Fruit fly (Drosophila melanogaster) whole organism, pupa: ENCODE measurements around the gene Ir94d.

Source experiments
- D1 ChIP-seq: fragments of 200-800 bp; sonication (Bioruptor generic); optimal IDR thresholded peaks from 2 replicates; lab custom pipeline; 2018; ENCODE audit warnings: missing biosample characterization, mild to moderate bottlenecking, missing genetic modification characterization, moderate library complexity
- EcR ChIP-seq: fragments of 200-800 bp; sonication (Bioruptor generic); optimal IDR thresholded peaks from 3 replicates; lab custom pipeline; 2019; ENCODE audit warnings: missing biosample characterization, missing genetic modification characterization, mild to moderate bottlenecking, moderate library complexity, missing genetic modification reagents
- Snoo ChIP-seq: fragments of 200-800 bp; sonication (Bioruptor generic); optimal IDR thresholded peaks from 3 replicates; lab custom pipeline; 2017; ENCODE audit warnings: missing biosample characterization, mild to moderate bottlenecking, missing genetic modification characterization, inconsistent platforms

DNA sequence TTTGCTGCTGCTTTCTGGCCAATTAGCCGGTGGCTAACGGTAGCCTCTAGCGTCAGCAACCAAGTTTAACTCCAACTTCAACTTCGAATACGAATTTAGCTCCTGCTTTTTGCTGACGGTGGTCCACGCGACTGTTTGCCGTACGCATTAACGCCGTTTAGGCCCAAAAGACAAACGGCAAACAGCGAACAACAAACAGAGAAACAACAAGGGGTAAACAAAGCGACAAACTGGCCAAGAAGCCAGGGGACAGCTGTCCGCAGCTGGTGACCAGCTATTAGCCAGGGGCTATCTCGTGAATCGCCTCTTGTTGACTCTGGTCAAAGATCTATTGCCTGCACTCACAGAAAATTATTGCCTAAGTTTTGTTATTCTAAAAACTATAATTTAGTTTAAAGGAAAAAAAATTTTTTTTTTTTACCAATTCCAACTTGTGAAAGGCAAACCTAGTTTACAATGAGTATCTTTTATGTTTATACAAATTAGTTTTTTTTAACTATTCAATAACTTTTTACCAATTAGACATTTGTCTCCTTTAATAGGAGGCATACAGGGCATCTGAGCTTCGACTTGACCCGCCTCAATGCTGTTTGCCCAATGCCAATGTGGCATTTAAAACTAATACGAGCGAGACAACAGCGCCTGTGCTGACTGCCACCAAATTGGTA, 42.8 kb downstream of the Ir94d start:
- no peak for TF ChIP-seq EcR (GFP tag; lab: Kevin White, UChicago)
- no peak for TF ChIP-seq Snoo (tag; lab: Kevin White, UChicago)
- no peak for TF ChIP-seq D1
